Worm (Caenorhabditis elegans) whole organism, L3 larva: ENCODE measurements around the gene che-2.

Experiments
- mdl-1 ChIP-seq: fragments of 150-350 bp; optimal IDR thresholded peaks from 2 replicates; lab custom pipeline; 2014; ENCODE audit warnings: missing biosample characterization, missing genetic modification characterization
- nhr-12 ChIP-seq: fragments of 150-350 bp; optimal IDR thresholded peaks from 2 replicates; lab custom pipeline; 2014; ENCODE audit warnings: missing biosample characterization, missing genetic modification characterization
- nhr-25 ChIP-seq: sonication (generic microtip); optimal IDR thresholded peaks from 2 replicates; lab custom pipeline; 2017; ENCODE audit warnings: missing biosample characterization, missing genetic modification characterization

DNA sequence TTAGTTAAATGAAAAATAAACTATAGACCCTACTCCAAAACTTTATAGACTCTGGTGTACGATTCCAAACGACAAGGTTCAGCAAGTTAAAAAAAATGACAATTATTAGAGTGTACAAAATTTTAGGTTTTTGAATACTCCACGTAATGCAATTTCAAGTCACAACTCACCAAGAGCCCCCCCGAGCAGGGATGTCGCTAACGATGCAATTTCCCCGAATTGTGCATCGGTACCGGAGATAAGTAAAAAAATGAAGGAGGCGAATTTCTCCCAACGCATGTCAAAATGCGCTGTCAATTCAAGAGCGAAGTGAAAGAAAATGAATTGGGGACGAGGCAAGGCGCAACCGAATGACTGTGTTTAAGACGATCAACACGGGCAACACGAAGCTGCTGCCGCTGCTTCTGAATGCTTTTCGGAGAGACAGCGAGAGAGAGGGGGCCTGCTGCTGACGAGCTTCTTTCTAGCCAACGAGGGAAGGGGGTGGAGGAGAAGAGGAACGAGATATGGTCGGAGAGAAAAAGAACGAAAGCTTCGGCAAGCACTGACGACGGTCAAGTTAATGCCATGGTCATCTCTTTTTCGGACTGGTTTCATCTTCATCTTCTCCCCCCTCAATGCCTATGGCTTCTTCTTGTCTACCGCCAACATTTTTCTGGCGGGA is 24.0 kb upstream of the che-2 start, which contains the start of gene abu-12:
- TF ChIP-seq nhr-25 (tag; lab: Kevin White, UChicago), result peak; percentile 55
- TF ChIP-seq nhr-12 (tag; lab: Kevin White, UChicago), result no peak
- no peak for TF ChIP-seq mdl-1
